Worm (Caenorhabditis elegans) whole organism, L4/young adult: ENCODE results near the gene F58B3.6.

Source experiments
- W03F9.2 ChIP-seq: fragments of 150-350 bp; optimal IDR thresholded peaks from 2 replicates; lab custom pipeline; 2014; ENCODE audit warnings: missing biosample characterization, missing genetic modification characterization
- dao-5 ChIP-seq: sonication (generic microtip); optimal IDR thresholded peaks from 2 replicates; lab custom pipeline; 2016; ENCODE audit warnings: missing genotype, missing genetic modification characterization, moderate library complexity, missing compliant biosample characterization
- him-1 ChIP-seq: sonication (generic microtip); optimal IDR thresholded peaks from 2 replicates; lab custom pipeline; 2016; ENCODE audit warnings: missing genotype, missing genetic modification reagents, missing genetic modification characterization, missing compliant biosample characterization

F58B3.6 gene

ce11 chrIV:11649031-11649430 is 12.6 kb downstream of the F58B3.6 start, which contains the start of gene ZK809.8:
Gene ZK809.8 (minus strand): TSS chrIV:11649064.
- TF ChIP-seq W03F9.2 (tag; lab: Kevin White, UChicago) = no peak
- TF ChIP-seq him-1 (tag; lab: Kevin White, UChicago) = no peak
- TF ChIP-seq dao-5 (tag; lab: Kevin White, UChicago) = no peak

- TF ChIP-seq dao-5 (tag; lab: Kevin White, UChicago) (no peak), him-1 (tag; lab: Kevin White, UChicago) (no peak)
Observed at ce11 chrIV:11650344-11650743, 13.9 kb downstream of the F58B3.6 start.

ce11 chrIV:11651965-11652453 is 15.6 kb downstream of the F58B3.6 start, which contains the start of the genes acl-3 and ndub-6:
Gene acl-3 (minus strand): TSS chrIV:11652023.
Gene ndub-6 (plus strand): TSS chrIV:11652403.
- TF ChIP-seq him-1 (tag; lab: Kevin White, UChicago) = no peak
- TF ChIP-seq dao-5 (tag; lab: Kevin White, UChicago) = no peak
- TF ChIP-seq W03F9.2 (tag; lab: Kevin White, UChicago) = no peak

ce11 chrIV:11655370-11655769 is 18.9 kb downstream of the F58B3.6 start, which contains the start of gene ent-1:
Gene ent-1 (minus strand): TSS chrIV:11655470.
- TF ChIP-seq him-1 (tag; lab: Kevin White, UChicago) (no peak), dao-5 (tag; lab: Kevin White, UChicago) (no peak), W03F9.2 (tag; lab: Kevin White, UChicago) (no peak)

- TF ChIP-seq W03F9.2 (tag; lab: Kevin White, UChicago) (no peak), him-1 (tag; lab: Kevin White, UChicago) (no peak), dao-5 (tag; lab: Kevin White, UChicago) (no peak)
Observed at ce11 chrIV:11656144-11656780, 19.8 kb downstream of the F58B3.6 start, which contains the start of gene ZK809.5. Gene ZK809.5 (plus strand): TSS chrIV:11656730.

ce11 chrIV:11659794-11660312 is 23.4 kb downstream of the F58B3.6 start, which contains the start of gene ZK792.1:
Gene ZK792.1 (plus strand): TSS chrIV:11659844.
- no peak for TF ChIP-seq him-1 (tag; lab: Kevin White, UChicago)
- no peak for TF ChIP-seq dao-5 (tag; lab: Kevin White, UChicago)
- TF ChIP-seq W03F9.2 (tag; lab: Kevin White, UChicago) = no peak

- TF ChIP-seq dao-5 (tag; lab: Kevin White, UChicago) (no peak), W03F9.2 (tag; lab: Kevin White, UChicago) (no peak), him-1 (tag; lab: Kevin White, UChicago) (no peak)
Observed at ce11 chrIV:11665010-11665409, 28.6 kb downstream of the F58B3.6 start, which contains the start of gene ZK809.9. Gene ZK809.9 (plus strand): TSS chrIV:11665310.

ce11 chrIV:11668001-11668400 is 31.6 kb downstream of the F58B3.6 start, which contains the start of gene atg-4.2:
Gene atg-4.2 (plus strand): TSS chrIV:11668024.
- no peak for TF ChIP-seq him-1 (tag; lab: Kevin White, UChicago)
- no peak for TF ChIP-seq W03F9.2 (tag; lab: Kevin White, UChicago)
- TF ChIP-seq dao-5 (tag; lab: Kevin White, UChicago) = no peak

- TF ChIP-seq dao-5 (tag; lab: Kevin White, UChicago) = no peak
- TF ChIP-seq him-1 (tag; lab: Kevin White, UChicago) = no peak
- TF ChIP-seq W03F9.2 (tag; lab: Kevin White, UChicago) = no peak
Observed at ce11 chrIV:11673543-11673942, 37.1 kb downstream of the F58B3.6 start, which contains the start of gene inx-8. Gene inx-8 (plus strand): TSS chrIV:11673843.

- TF ChIP-seq him-1 (tag; lab: Kevin White, UChicago) (no peak), dao-5 (tag; lab: Kevin White, UChicago) (no peak), W03F9.2 (tag; lab: Kevin White, UChicago) (no peak)
Observed at ce11 chrIV:11676054-11676453, 39.6 kb downstream of the F58B3.6 start, which contains the start of gene inx-9. Gene inx-9 (plus strand): TSS chrIV:11676354.

ce11 chrIV:11681905-11682304 is 45.5 kb downstream of the F58B3.6 start, which contains the start of gene ZK792.4:
Gene ZK792.4 (minus strand): TSS chrIV:11682005.
- TF ChIP-seq dao-5 (tag; lab: Kevin White, UChicago) (no peak), W03F9.2 (tag; lab: Kevin White, UChicago) (no peak), him-1 (tag; lab: Kevin White, UChicago) (no peak)
